Worm (Caenorhabditis elegans) whole organism, L4 larva: ENCODE measurements around the gene rheb-1.

Experiments
- D1046.2 ChIP-seq: fragments of 200-800 bp; sonication (Bioruptor generic); IDR thresholded peaks from 2 replicates; pipeline ENCODE4 v1.3.6; 2022; ENCODE audit warnings: missing genetic modification characterization, missing compliant biosample characterization
- F26F4.8 ChIP-seq: fragments of 200-800 bp; sonication (Bioruptor generic); conservative IDR thresholded peaks from 2 replicates; pipeline ENCODE4 v1.3.6; 2022; ENCODE audit warnings: missing genetic modification characterization, missing compliant biosample characterization
- F49E8.2 ChIP-seq: sonication (generic microtip); optimal IDR thresholded peaks from 2 replicates; lab custom pipeline; 2016; ENCODE audit warnings: missing compliant biosample characterization, mild to moderate bottlenecking, missing genetic modification characterization, borderline replicate concordance
- R02D3.7 ChIP-seq: fragments of 150-350 bp; sonication (generic microtip); optimal IDR thresholded peaks from 3 replicates; lab custom pipeline; 2014; ENCODE audit warnings: missing biosample characterization, missing genetic modification characterization
- T20F7.1 ChIP-seq: fragments of 200-800 bp; sonication (Bioruptor generic); optimal IDR thresholded peaks from 2 replicates; lab custom pipeline; 2018; ENCODE audit warnings: mild to moderate bottlenecking, missing genetic modification characterization, missing compliant biosample characterization
- T26A8.4 ChIP-seq: fragments of 200-800 bp; sonication (Bioruptor generic); IDR thresholded peaks from 2 replicates; pipeline ENCODE4 v1.3.6; 2022; ENCODE audit warnings: missing genetic modification characterization, missing compliant biosample characterization
- Y48G9A.11 ChIP-seq: fragments of 200-800 bp; sonication (Bioruptor generic); IDR thresholded peaks from 2 replicates; pipeline ENCODE4 v1.3.6; 2022; ENCODE audit warnings: missing genetic modification reagents, missing genetic modification characterization, missing compliant biosample characterization
- Y75B8A.6 ChIP-seq: fragments of 200-800 bp; sonication (Bioruptor generic); IDR thresholded peaks from 2 replicates; pipeline ENCODE4 v1.3.6; 2022; ENCODE audit warnings: missing genetic modification reagents, missing genetic modification characterization, missing compliant biosample characterization
- ZK546.5 ChIP-seq, 2 experiments: sonication (generic microtip); optimal IDR thresholded peaks; 2 replicates each; lab custom pipeline; 2017; ENCODE audit warnings: missing biosample characterization in 2 of 2, missing genetic modification characterization in 2 of 2
- aly-2 ChIP-seq: sonication (generic microtip); optimal IDR thresholded peaks from 2 replicates; lab custom pipeline; 2018; ENCODE audit warnings: missing biosample characterization, missing genetic modification characterization
- arid-1 ChIP-seq: fragments of 200-800 bp; sonication (Bioruptor generic); conservative IDR thresholded peaks from 2 replicates; pipeline ENCODE4 v1.3.6; 2022; ENCODE audit warnings: missing genetic modification reagents, missing genetic modification characterization, missing compliant biosample characterization
- attf-4 ChIP-seq: sonication (generic microtip); optimal IDR thresholded peaks from 3 replicates; lab custom pipeline; 2017; ENCODE audit warnings: missing biosample characterization, missing genetic modification characterization
- ceh-32 ChIP-seq: sonication (generic microtip); optimal IDR thresholded peaks from 2 replicates; lab custom pipeline; 2016; ENCODE audit warnings: mild to moderate bottlenecking, missing genetic modification characterization, missing compliant biosample characterization; ENCODE audit not compliant: poor library complexity
- ceh-62 ChIP-seq: sonication (generic microtip); optimal IDR thresholded peaks from 2 replicates; lab custom pipeline; 2017; ENCODE audit warnings: missing biosample characterization, missing genetic modification characterization
- daf-12 ChIP-seq: fragments of 150-350 bp; optimal IDR thresholded peaks from 2 replicates; lab custom pipeline; 2014; ENCODE audit warnings: missing biosample characterization, missing genetic modification reagents, missing genetic modification characterization
- daf-16 ChIP-seq, 3 experiments: sonication (generic microtip); optimal IDR thresholded peaks; 2 replicates each; lab custom pipeline; 2016 to 2017; ENCODE audit warnings: missing genetic modification characterization in 3 of 3, missing genetic modification reagents in 3 of 3, mild to moderate bottlenecking in 2 of 3, missing compliant biosample characterization in 2 of 3, missing biosample characterization in 1 of 3, moderate library complexity in 1 of 3
- daf-19 ChIP-seq: fragments of 200-800 bp; sonication (Bioruptor generic); conservative IDR thresholded peaks from 2 replicates; pipeline ENCODE4 v1.3.6; 2022; ENCODE audit warnings: missing genetic modification characterization, missing compliant biosample characterization
- dve-1 ChIP-seq: sonication (generic microtip); optimal IDR thresholded peaks from 2 replicates; lab custom pipeline; 2017; ENCODE audit warnings: antibody characterized with exemption, mild to moderate bottlenecking, missing genetic modification characterization, missing compliant biosample characterization; ENCODE audit not compliant: insufficient read depth
- fkh-10 ChIP-seq: fragments of 150-350 bp; optimal IDR thresholded peaks from 2 replicates; lab custom pipeline; 2014; ENCODE audit warnings: missing biosample characterization, missing genetic modification reagents, missing genetic modification characterization
- hmg-1.1 ChIP-seq: fragments of 200-800 bp; sonication (Bioruptor generic); IDR thresholded peaks from 2 replicates; pipeline ENCODE4 v1.3.6; 2022; ENCODE audit warnings: missing genetic modification reagents, missing genetic modification characterization, missing compliant biosample characterization
- lim-7 ChIP-seq: fragments of 200-800 bp; sonication (Bioruptor generic); IDR thresholded peaks from 2 replicates; pipeline ENCODE4 v1.3.6; 2022; ENCODE audit warnings: missing genetic modification characterization, missing compliant biosample characterization
- lin-1 ChIP-seq: fragments of 200-800 bp; sonication (Bioruptor generic); IDR thresholded peaks from 2 replicates; pipeline ENCODE4 v1.3.6; 2022; ENCODE audit warnings: missing genetic modification reagents, missing genetic modification characterization, missing compliant biosample characterization
- lin-15B ChIP-seq: fragments of 150-350 bp; sonication (generic microtip); optimal IDR thresholded peaks from 3 replicates; lab custom pipeline; 2014; ENCODE audit warnings: missing biosample characterization, missing genetic modification characterization
- lin-29 ChIP-seq: fragments of 200-800 bp; sonication (Bioruptor generic); IDR thresholded peaks from 2 replicates; pipeline ENCODE4 v1.3.6; 2022; ENCODE audit warnings: missing genetic modification reagents, missing genetic modification characterization, missing compliant biosample characterization
- lin-39 ChIP-seq: fragments of 150-350 bp; optimal IDR thresholded peaks from 2 replicates; lab custom pipeline; 2014; ENCODE audit warnings: missing biosample characterization, missing genetic modification reagents, missing genetic modification characterization
- lsy-2 ChIP-seq, 2 experiments: fragments of 150-350 bp in 1 of 2; sonication (generic microtip) in 1 of 2; optimal IDR thresholded peaks; 2 replicates each; lab custom pipeline; 2014 to 2017; ENCODE audit warnings: missing biosample characterization in 2 of 2, missing genetic modification characterization in 2 of 2
- madf-9 ChIP-seq: fragments of 200-800 bp; sonication (Bioruptor generic); conservative IDR thresholded peaks from 2 replicates; pipeline ENCODE4 v1.3.6; 2022; ENCODE audit warnings: missing genetic modification reagents, missing genetic modification characterization, missing compliant biosample characterization
- mdt-29 ChIP-seq: fragments of 200-800 bp; sonication (Bioruptor generic); IDR thresholded peaks from 2 replicates; pipeline ENCODE4 v1.3.6; 2022; ENCODE audit warnings: missing genetic modification reagents, missing genetic modification characterization, missing compliant biosample characterization
- mes-2 ChIP-seq: sonication (generic microtip); optimal IDR thresholded peaks from 2 replicates; lab custom pipeline; 2016; ENCODE audit warnings: missing genotype, mild to moderate bottlenecking, missing genetic modification characterization, missing compliant biosample characterization; ENCODE audit not compliant: poor library complexity, severe bottlenecking
- mxl-3 ChIP-seq: fragments of 200-800 bp; sonication (Bioruptor generic); optimal IDR thresholded peaks from 2 replicates; lab custom pipeline; 2018; ENCODE audit warnings: mild to moderate bottlenecking, missing genetic modification characterization, missing compliant biosample characterization
- nhr-10 ChIP-seq: fragments of 150-350 bp; optimal IDR thresholded peaks from 2 replicates; lab custom pipeline; 2014; ENCODE audit warnings: missing biosample characterization, missing genetic modification characterization
- nhr-102 ChIP-seq: sonication (generic microtip); optimal IDR thresholded peaks from 2 replicates; lab custom pipeline; 2016; ENCODE audit warnings: mild to moderate bottlenecking, missing genetic modification characterization, moderate library complexity, missing compliant biosample characterization
- nhr-111 ChIP-seq: fragments of 200-800 bp; sonication (Bioruptor generic); optimal IDR thresholded peaks from 2 replicates; lab custom pipeline; 2018; ENCODE audit warnings: mild to moderate bottlenecking, missing genetic modification characterization, missing compliant biosample characterization
- nhr-25 ChIP-seq: sonication (generic microtip); optimal IDR thresholded peaks from 2 replicates; lab custom pipeline; 2017; ENCODE audit warnings: missing genetic modification characterization, mild to moderate bottlenecking, missing compliant biosample characterization, antibody characterized with exemption, moderate library complexity, borderline replicate concordance; ENCODE audit not compliant: insufficient read depth
- nhr-42 ChIP-seq: fragments of 200-800 bp; sonication (Bioruptor generic); IDR thresholded peaks from 2 replicates; pipeline ENCODE4 v1.3.6; 2022; ENCODE audit warnings: missing genetic modification characterization, missing compliant biosample characterization
- nhr-6 ChIP-seq: fragments of 150-350 bp; optimal IDR thresholded peaks from 2 replicates; lab custom pipeline; 2014; ENCODE audit warnings: missing biosample characterization, missing genetic modification characterization
- nhr-76 ChIP-seq: fragments of 150-350 bp; optimal IDR thresholded peaks from 2 replicates; lab custom pipeline; 2014; ENCODE audit warnings: missing biosample characterization, missing genetic modification characterization
- saeg-2 ChIP-seq: fragments of 200-800 bp; sonication (Bioruptor generic); IDR thresholded peaks from 2 replicates; pipeline ENCODE4 v1.3.6; 2022; ENCODE audit warnings: missing genetic modification reagents, missing genetic modification characterization, missing compliant biosample characterization
- set-16 ChIP-seq: fragments of 200-800 bp; sonication (Bioruptor generic); IDR thresholded peaks from 2 replicates; pipeline ENCODE4 v1.3.6; 2022; ENCODE audit warnings: missing genetic modification reagents, missing genetic modification characterization, missing compliant biosample characterization
- skn-1 ChIP-seq: fragments of 150-350 bp; optimal IDR thresholded peaks from 2 replicates; lab custom pipeline; 2014; ENCODE audit warnings: missing biosample characterization, missing genetic modification characterization
- snpc-1.2 ChIP-seq: fragments of 200-800 bp; sonication (Bioruptor generic); IDR thresholded peaks from 2 replicates; pipeline ENCODE4 v1.3.6; 2022; ENCODE audit warnings: missing genetic modification reagents, missing genetic modification characterization, missing compliant biosample characterization
- spr-3 ChIP-seq: fragments of 200-800 bp; sonication (Bioruptor generic); optimal IDR thresholded peaks from 2 replicates; lab custom pipeline; 2018; ENCODE audit warnings: mild to moderate bottlenecking, missing genetic modification characterization, missing compliant biosample characterization
- tag-97 ChIP-seq: fragments of 200-800 bp; sonication (Bioruptor generic); IDR thresholded peaks from 2 replicates; pipeline ENCODE4 v1.3.6; 2022; ENCODE audit warnings: missing genetic modification characterization, missing compliant biosample characterization
- unc-130 ChIP-seq: sonication (generic microtip); optimal IDR thresholded peaks from 2 replicates; lab custom pipeline; 2016; ENCODE audit warnings: missing genetic modification reagents, missing genetic modification characterization, missing compliant biosample characterization
- unc-39 ChIP-seq: sonication (generic microtip); optimal IDR thresholded peaks from 2 replicates; lab custom pipeline; 2017; ENCODE audit warnings: missing biosample characterization, missing genetic modification characterization
- vab-7 ChIP-seq: fragments of 200-800 bp; sonication (Bioruptor generic); IDR thresholded peaks from 2 replicates; pipeline ENCODE4 v1.3.6; 2022; ENCODE audit warnings: missing genetic modification reagents, missing genetic modification characterization, missing compliant biosample characterization
- zfp-2 ChIP-seq: sonication (generic microtip); optimal IDR thresholded peaks from 2 replicates; lab custom pipeline; 2016; ENCODE audit warnings: mild to moderate bottlenecking, missing genetic modification characterization, missing compliant biosample characterization
- zfp-3 ChIP-seq: fragments of 200-800 bp; sonication (Bioruptor generic); conservative IDR thresholded peaks from 2 replicates; pipeline ENCODE4 v1.3.6; 2022; ENCODE audit warnings: missing genetic modification reagents, missing genetic modification characterization, missing compliant biosample characterization
- zip-11 ChIP-seq: fragments of 200-800 bp; sonication (Bioruptor generic); IDR thresholded peaks from 2 replicates; pipeline ENCODE4 v1.3.6; 2022; ENCODE audit warnings: missing genetic modification characterization, missing compliant biosample characterization
- ztf-11 ChIP-seq: fragments of 150-350 bp; optimal IDR thresholded peaks from 2 replicates; lab custom pipeline; 2014; ENCODE audit warnings: missing biosample characterization, missing genetic modification characterization
- ztf-7 ChIP-seq: fragments of 150-350 bp; optimal IDR thresholded peaks from 2 replicates; lab custom pipeline; 2014; ENCODE audit warnings: missing biosample characterization, missing genetic modification characterization

Gene rheb-1

DNA sequence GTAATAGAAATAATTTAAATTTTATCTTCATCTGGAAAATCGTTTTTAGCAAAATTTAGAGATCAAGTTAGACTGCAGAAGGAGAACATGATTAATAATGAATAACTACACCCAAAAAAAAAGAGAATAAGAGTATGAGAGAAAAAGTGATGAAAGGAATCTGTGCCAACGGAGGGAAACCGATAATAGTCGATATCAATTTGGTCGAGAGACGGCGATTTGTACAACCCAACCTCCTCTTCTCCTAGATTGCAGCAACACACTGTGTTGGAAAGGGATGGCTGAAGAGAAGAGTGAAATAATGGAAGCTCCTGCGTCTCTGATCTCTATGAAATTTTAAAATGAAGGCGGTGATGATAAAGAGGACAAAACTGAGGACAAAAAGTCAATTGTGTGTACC, 18.7 kb upstream of the rheb-1 start (continued):
- TF ChIP-seq Y48G9A.11 (no peak), ceh-32 (tag; lab: Kevin White, UChicago) (no peak), nhr-111 (GFP tag; lab: Kevin White, UChicago) (no peak), D1046.2 (no peak), F26F4.8 (no peak), daf-16 (GFP tag; optimal IDR thresholded peaks at IDR 0.05; lab: Kevin White, UChicago) (no peak), daf-16 (tag; optimal IDR thresholded peaks at IDR 0.05; lab: Kevin White, UChicago) (peak; percentile 2), R02D3.7 (tag; lab: Kevin White, UChicago) (no peak), F49E8.2 (tag; lab: Kevin White, UChicago) (no peak), mes-2 (peak; percentile 36), lin-15B (tag; lab: Kevin White, UChicago) (no peak), attf-4 (tag; lab: Kevin White, UChicago) (no peak), spr-3 (no peak), zfp-2 (no peak), hmg-1.1 (GFP tag; lab: Robert Waterston, UW) (no peak), ceh-62 (tag; lab: Kevin White, UChicago) (no peak), vab-7 (no peak), nhr-10 (tag; lab: Kevin White, UChicago) (no peak), madf-9 (GFP tag; lab: Robert Waterston, UW) (no peak), lim-7 (GFP tag; lab: Robert Waterston, UW) (no peak), mdt-29 (GFP tag; lab: Robert Waterston, UW) (no peak), lin-29 (no peak), lsy-2 (tag; optimal IDR thresholded peaks at IDR 0.05; lab: Kevin White, UChicago) (no peak), arid-1 (GFP tag; lab: Robert Waterston, UW) (no peak), ztf-7 (no peak), nhr-76 (tag; lab: Kevin White, UChicago) (no peak), aly-2 (no peak), skn-1 (tag; lab: Kevin White, UChicago) (no peak), zfp-3 (GFP tag; lab: Robert Waterston, UW) (no peak), daf-19 (GFP tag; lab: Robert Waterston, UW) (no peak), nhr-42 (no peak), set-16 (GFP tag; lab: Robert Waterston, UW) (no peak), ZK546.5 (tag; optimal IDR thresholded peaks at IDR 0.05; lab: Kevin White, UChicago) (no peak), saeg-2 (GFP tag; lab: Robert Waterston, UW) (no peak), unc-39 (no peak), nhr-6 (tag; lab: Kevin White, UChicago) (no peak), dve-1 (peak; percentile 26), mxl-3 (no peak), nhr-102 (tag; lab: Kevin White, UChicago) (no peak), Y75B8A.6 (GFP tag; lab: Robert Waterston, UW) (no peak), zip-11 (GFP tag; lab: Robert Waterston, UW) (no peak), lin-1 (no peak), unc-130 (GFP tag; lab: Kevin White, UChicago) (no peak), daf-12 (no peak), nhr-25 (tag; lab: Kevin White, UChicago) (no peak), ztf-11 (tag; lab: Kevin White, UChicago) (no peak), T26A8.4 (no peak), fkh-10 (GFP tag; lab: Kevin White, UChicago) (no peak), snpc-1.2 (GFP tag; lab: Robert Waterston, UW) (no peak), lin-39 (no peak), tag-97 (GFP tag; lab: Robert Waterston, UW) (no peak), T20F7.1 (GFP tag; lab: Kevin White, UChicago) (no peak)
